Worm (Caenorhabditis elegans) whole organism, mixed stage, embryonic: ENCODE measurements around the gene F41E6.12.

Source experiments
- ces-1 ChIP-seq: fragments of 150-350 bp; optimal IDR thresholded peaks from 2 replicates; lab custom pipeline; 2014; ENCODE audit warnings: missing biosample characterization, missing genetic modification reagents, missing genetic modification characterization
- hlh-1 ChIP-seq: fragments of 150-350 bp; optimal IDR thresholded peaks from 2 replicates; lab custom pipeline; 2014; ENCODE audit warnings: missing biosample characterization, missing genetic modification reagents, missing genetic modification characterization
- nhr-12 ChIP-seq: fragments of 150-350 bp; optimal IDR thresholded peaks from 2 replicates; lab custom pipeline; 2014; ENCODE audit warnings: missing biosample characterization, missing genetic modification characterization
- pha-4 ChIP-seq: fragments of 150-350 bp; optimal IDR thresholded peaks from 2 replicates; lab custom pipeline; 2018; ENCODE audit warnings: missing biosample characterization, missing genetic modification reagents, missing genetic modification characterization
- sem-2 ChIP-seq: fragments of 200-800 bp; sonication (Bioruptor generic); optimal IDR thresholded peaks from 2 replicates; lab custom pipeline; 2018; ENCODE audit warnings: mild to moderate bottlenecking, missing genetic modification characterization, missing compliant biosample characterization
- snpc-4 ChIP-seq: fragments of 150-350 bp; optimal IDR thresholded peaks from 2 replicates; lab custom pipeline; 2014; ENCODE audit warnings: missing biosample characterization, missing genetic modification characterization
- sptf-1 ChIP-seq: sonication (generic microtip); optimal IDR thresholded peaks from 2 replicates; lab custom pipeline; 2017; ENCODE audit warnings: mild to moderate bottlenecking, missing genetic modification characterization, moderate library complexity, missing compliant biosample characterization
- ztf-11 ChIP-seq: fragments of 150-350 bp; optimal IDR thresholded peaks from 2 replicates; lab custom pipeline; 2014; ENCODE audit warnings: missing biosample characterization, missing genetic modification characterization

ce11 chrV:8632788-8633187 lies 3.9 kb upstream of the F41E6.12 start:
- no peak for TF ChIP-seq nhr-12 (tag; lab: Kevin White, UChicago)
- no peak for TF ChIP-seq snpc-4
- no peak for TF ChIP-seq ces-1 (GFP tag; lab: Kevin White, UChicago)
- no peak for TF ChIP-seq sptf-1
- TF ChIP-seq hlh-1 (tag; lab: Kevin White, UChicago): no peak
- TF ChIP-seq sem-2 (GFP tag; lab: Kevin White, UChicago): no peak
- TF ChIP-seq pha-4: no peak
- no peak for TF ChIP-seq ztf-11 (tag; lab: Kevin White, UChicago)
